Fruit fly (Drosophila melanogaster): ENCODE measurements around the gene CG15172.

The CG15172 gene

DNA sequence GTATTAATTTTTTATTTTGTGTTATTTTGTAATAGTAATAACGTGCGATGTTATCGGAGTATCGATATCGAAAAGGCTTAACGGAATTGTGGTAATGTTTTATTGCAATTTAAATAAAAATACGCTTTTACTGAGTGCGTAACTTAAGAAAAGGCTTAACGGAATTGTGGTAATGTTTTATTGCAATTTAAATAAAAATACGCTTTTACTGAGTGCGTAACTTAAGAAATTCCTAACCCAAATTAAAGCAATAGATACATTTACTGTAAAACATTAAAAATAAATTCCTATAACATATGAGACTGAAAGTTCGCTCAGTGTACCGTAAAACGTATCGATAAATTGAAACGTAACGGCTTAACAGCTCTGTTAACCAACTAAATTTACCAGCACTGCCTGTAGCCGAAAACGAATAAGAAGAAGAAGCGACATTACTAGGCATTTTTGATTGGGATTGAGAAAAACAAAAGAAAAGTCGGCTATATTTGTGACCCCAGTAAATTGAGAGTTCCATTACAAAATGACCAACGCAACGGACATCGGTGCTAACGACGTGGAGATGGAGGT lies 29.4 kb downstream of the CG15172 start, which contains the start of gene Rpn3 (continued):
- TF ChIP-seq grau (tag; optimal IDR thresholded peaks at IDR 0.05): peak; percentile 84
- TF ChIP-seq pzg (GFP tag; optimal IDR thresholded peaks at IDR 0.05): peak; percentile 53
- peak; percentile 12 for TF ChIP-seq ab (GFP tag; optimal IDR thresholded peaks at IDR 0.05)
- TF ChIP-seq CG34376 (GFP tag; optimal IDR thresholded peaks at IDR 0.05): peak; percentile 9
- peak; percentile 59 for TF ChIP-seq ewg (GFP tag; optimal IDR thresholded peaks at IDR 0.05)
- TF ChIP-seq dpn (GFP tag; optimal IDR thresholded peaks at IDR 0.05): peak; percentile 77 to 90
- peak; percentile 71 for TF ChIP-seq cwo (GFP tag; optimal IDR thresholded peaks at IDR 0.05)
- TF ChIP-seq CG4707 (GFP tag; optimal IDR thresholded peaks at IDR 0.05): no peak
- TF ChIP-seq CG3838 (GFP tag; optimal IDR thresholded peaks at IDR 0.05): peak; percentile 73
- peak; percentile 74 for TF ChIP-seq tap (tag; optimal IDR thresholded peaks at IDR 0.05)
- TF ChIP-seq pfk (GFP tag; optimal IDR thresholded peaks at IDR 0.05): no peak
- peak; percentile 60 for TF ChIP-seq CG3163 (GFP tag; optimal IDR thresholded peaks at IDR 0.05)
- TF ChIP-seq dm (GFP tag; optimal IDR thresholded peaks at IDR 0.05): peak; percentile 80
- peak; percentile 86 for TF ChIP-seq CG1602 (GFP tag; optimal IDR thresholded peaks at IDR 0.05)
- TF ChIP-seq Kr (GFP tag; optimal IDR thresholded peaks at IDR 0.05): no peak
- TF ChIP-seq inv (GFP tag; IDR thresholded peaks at IDR 0.05; ENCODE audit: partially characterized antibody): peak; percentile 49
- peak; percentile 71 for TF ChIP-seq wor (GFP tag; IDR thresholded peaks at IDR 0.05)
- no peak for TF ChIP-seq ATbp (GFP tag; optimal IDR thresholded peaks at IDR 0.05)
- peak; percentile 86 for TF ChIP-seq HmgZ (tag; optimal IDR thresholded peaks at IDR 0.05)
- TF ChIP-seq CG11456 (GFP tag; IDR thresholded peaks at IDR 0.05): peak; percentile 75; the same call in 2 of the 3 replicates
- TF ChIP-seq CG31224 (GFP tag; IDR thresholded peaks at IDR 0.05): peak; percentile 78
- TF ChIP-seq CG9932 (GFP tag; IDR thresholded peaks at IDR 0.05): peak; percentile 88
- TF ChIP-seq esg (GFP tag; conservative IDR thresholded peaks at IDR 0.05): peak; percentile 84
- TF ChIP-seq dmrt11E (tag; optimal IDR thresholded peaks at IDR 0.05): peak; percentile 82
- TF ChIP-seq ken (GFP tag; IDR thresholded peaks at IDR 0.05): peak; percentile 76; the same call in 2 of the 3 replicates
- TF ChIP-seq CG8359 (GFP tag; optimal IDR thresholded peaks at IDR 0.05; ENCODE audit: borderline replicate concordance): no peak
- peak; percentile 79 for TF ChIP-seq fd96Cb (tag; optimal IDR thresholded peaks at IDR 0.05)
- TF ChIP-seq HLH3B (GFP tag; IDR thresholded peaks at IDR 0.05): peak; percentile 82
- TF ChIP-seq vvl (GFP tag; IDR thresholded peaks at IDR 0.05): peak; percentile 95
- TF ChIP-seq Dek (tag; optimal IDR thresholded peaks at IDR 0.05): peak; percentile 75
- TF ChIP-seq CrebB (tag; optimal IDR thresholded peaks at IDR 0.05): peak; percentile 61
- TF ChIP-seq Scr (GFP tag; IDR thresholded peaks at IDR 0.05; ENCODE audit: partially characterized antibody): peak; percentile 75
- TF ChIP-seq Side (GFP tag; optimal IDR thresholded peaks at IDR 0.05): peak; percentile 83
- peak; percentile 62 for TF ChIP-seq CG2875 (GFP tag; optimal IDR thresholded peaks at IDR 0.05)
- peak; percentile 36 for TF ChIP-seq CG4328 (GFP tag; optimal IDR thresholded peaks at IDR 0.05)
- TF ChIP-seq Myb (GFP tag; optimal IDR thresholded peaks at IDR 0.05): peak; percentile 73
- peak; percentile 45 for TF ChIP-seq CG1792 (GFP tag; optimal IDR thresholded peaks at IDR 0.05)
- peak; percentile 86 for TF ChIP-seq Six4 (GFP tag; optimal IDR thresholded peaks at IDR 0.05)
- TF ChIP-seq CG7839 (tag; optimal IDR thresholded peaks at IDR 0.05): peak; percentile 82
- peak; percentile 88 for TF ChIP-seq CG17829 (tag; optimal IDR thresholded peaks at IDR 0.05)
- TF ChIP-seq CG12942 (GFP tag; optimal IDR thresholded peaks at IDR 0.05): peak; percentile 85
- TF ChIP-seq CG14050 (GFP tag; IDR thresholded peaks at IDR 0.05): peak; percentile 77
- TF ChIP-seq crp (GFP tag; optimal IDR thresholded peaks at IDR 0.05): peak in 1 of 2 experiments; percentile 26
- peak; percentile 38; the same call in 1 of the 2 replicates for TF ChIP-seq amos (GFP tag; IDR thresholded peaks at IDR 0.05; ENCODE audit: partially characterized antibody)
- peak; percentile 20; the same call in 1 of the 3 replicates for TF ChIP-seq Mrtf (GFP tag; IDR thresholded peaks at IDR 0.05)
- TF ChIP-seq CG30020 (tag; optimal IDR thresholded peaks at IDR 0.05): peak; percentile 55
- peak; percentile 51 for TF ChIP-seq CG11398 (GFP tag; optimal IDR thresholded peaks at IDR 0.05)
- peak; percentile 82 for TF ChIP-seq shn (GFP tag; optimal IDR thresholded peaks at IDR 0.05)
- peak; percentile 57; the same call in 3 of the 4 replicates for TF ChIP-seq Gug (GFP tag; IDR thresholded peaks at IDR 0.05)
